Worm (Caenorhabditis elegans) whole organism, L4 larva: Measurements from ENCODE around the gene F13B12.6.
A peak's percentile ranks its signal among the peaks of the same experiment; 100 is the strongest.

Experiments
- F10B5.3 ChIP-seq: sonication (generic microtip); optimal IDR thresholded peaks from 2 replicates; lab custom pipeline; 2016; ENCODE audit warnings: mild to moderate bottlenecking, missing genetic modification characterization, missing compliant biosample characterization
- F26F4.8 ChIP-seq: fragments of 200-800 bp; sonication (Bioruptor generic); conservative IDR thresholded peaks from 2 replicates; pipeline ENCODE4 v1.3.6; 2022; ENCODE audit warnings: missing genetic modification characterization, missing compliant biosample characterization
- F37D6.2 ChIP-seq: sonication (generic microtip); optimal IDR thresholded peaks from 2 replicates; lab custom pipeline; 2016; ENCODE audit warnings: mild to moderate bottlenecking, missing genetic modification characterization, missing compliant biosample characterization
- F44E2.7 ChIP-seq: fragments of 200-800 bp; sonication (Bioruptor generic); IDR thresholded peaks from 2 replicates; pipeline ENCODE4 v2.1.2; 2022; ENCODE audit warnings: missing genetic modification characterization, missing compliant biosample characterization
- F49E8.2 ChIP-seq: sonication (generic microtip); optimal IDR thresholded peaks from 2 replicates; lab custom pipeline; 2016; ENCODE audit warnings: missing compliant biosample characterization, mild to moderate bottlenecking, missing genetic modification characterization, borderline replicate concordance
- T20F7.1 ChIP-seq: fragments of 200-800 bp; sonication (Bioruptor generic); optimal IDR thresholded peaks from 2 replicates; lab custom pipeline; 2018; ENCODE audit warnings: mild to moderate bottlenecking, missing genetic modification characterization, missing compliant biosample characterization
- T26A8.4 ChIP-seq: fragments of 200-800 bp; sonication (Bioruptor generic); IDR thresholded peaks from 2 replicates; pipeline ENCODE4 v1.3.6; 2022; ENCODE audit warnings: missing genetic modification characterization, missing compliant biosample characterization
- Y105C5A.15 ChIP-seq: fragments of 200-800 bp; sonication (Bioruptor generic); IDR thresholded peaks from 2 replicates; pipeline ENCODE4 v1.3.6; 2022; ENCODE audit warnings: missing genetic modification characterization, missing compliant biosample characterization
- Y75B8A.6 ChIP-seq: fragments of 200-800 bp; sonication (Bioruptor generic); IDR thresholded peaks from 2 replicates; pipeline ENCODE4 v1.3.6; 2022; ENCODE audit warnings: missing genetic modification reagents, missing genetic modification characterization, missing compliant biosample characterization
- ZK546.5 ChIP-seq, 2 experiments: sonication (generic microtip); optimal IDR thresholded peaks; 2 replicates each; lab custom pipeline; 2017; ENCODE audit warnings: missing biosample characterization in 2 of 2, missing genetic modification characterization in 2 of 2
- arid-1 ChIP-seq: fragments of 200-800 bp; sonication (Bioruptor generic); conservative IDR thresholded peaks from 2 replicates; pipeline ENCODE4 v1.3.6; 2022; ENCODE audit warnings: missing genetic modification reagents, missing genetic modification characterization, missing compliant biosample characterization
- attf-4 ChIP-seq: sonication (generic microtip); optimal IDR thresholded peaks from 3 replicates; lab custom pipeline; 2017; ENCODE audit warnings: missing biosample characterization, missing genetic modification characterization
- ceh-20 ChIP-seq: fragments of 200-800 bp; sonication (Bioruptor generic); IDR thresholded peaks from 2 replicates; pipeline ENCODE4 v1.3.6; 2022; ENCODE audit warnings: missing genetic modification reagents, missing genetic modification characterization, missing compliant biosample characterization
- ceh-32 ChIP-seq: sonication (generic microtip); optimal IDR thresholded peaks from 2 replicates; lab custom pipeline; 2016; ENCODE audit warnings: mild to moderate bottlenecking, missing genetic modification characterization, missing compliant biosample characterization; ENCODE audit not compliant: poor library complexity
- ceh-44 ChIP-seq: fragments of 200-800 bp; sonication (Bioruptor generic); IDR thresholded peaks from 2 replicates; pipeline ENCODE4 v1.3.6; 2022; ENCODE audit warnings: missing genetic modification reagents, missing genetic modification characterization, missing compliant biosample characterization
- ctbp-1 ChIP-seq: fragments of 200-800 bp; sonication (Bioruptor generic); IDR thresholded peaks from 2 replicates; pipeline ENCODE4 v1.3.6; 2022; ENCODE audit warnings: missing genetic modification reagents, missing genetic modification characterization, missing compliant biosample characterization
- daf-8 ChIP-seq: fragments of 200-800 bp; sonication (Bioruptor generic); IDR thresholded peaks from 2 replicates; pipeline ENCODE4 v1.3.6; 2022; ENCODE audit warnings: missing genetic modification characterization, missing compliant biosample characterization
- dmd-8 ChIP-seq: fragments of 200-800 bp; sonication (Bioruptor generic); IDR thresholded peaks from 2 replicates; pipeline ENCODE4 v1.3.6; 2022; ENCODE audit warnings: missing genetic modification characterization, missing compliant biosample characterization
- dmd-9 ChIP-seq: fragments of 200-800 bp; sonication (Bioruptor generic); IDR thresholded peaks from 2 replicates; pipeline ENCODE4 v1.3.6; 2022; ENCODE audit warnings: missing genetic modification reagents, missing genetic modification characterization, missing compliant biosample characterization
- dpl-1 ChIP-seq: fragments of 150-350 bp; optimal IDR thresholded peaks from 2 replicates; lab custom pipeline; 2014; ENCODE audit warnings: missing biosample characterization, missing genetic modification reagents, missing genetic modification characterization
- dve-1 ChIP-seq: sonication (generic microtip); optimal IDR thresholded peaks from 2 replicates; lab custom pipeline; 2017; ENCODE audit warnings: antibody characterized with exemption, mild to moderate bottlenecking, missing genetic modification characterization, missing compliant biosample characterization; ENCODE audit not compliant: insufficient read depth
- egl-43 ChIP-seq: fragments of 200-800 bp; sonication (Bioruptor generic); IDR thresholded peaks from 2 replicates; pipeline ENCODE4 v1.3.6; 2022; ENCODE audit warnings: missing genetic modification reagents, missing genetic modification characterization, missing compliant biosample characterization
- fkh-10 ChIP-seq: fragments of 150-350 bp; optimal IDR thresholded peaks from 2 replicates; lab custom pipeline; 2014; ENCODE audit warnings: missing biosample characterization, missing genetic modification reagents, missing genetic modification characterization
- fos-1 ChIP-seq: fragments of 150-350 bp; optimal IDR thresholded peaks from 2 replicates; lab custom pipeline; 2014; ENCODE audit warnings: missing biosample characterization, missing genetic modification characterization
- gei-8 ChIP-seq: fragments of 200-800 bp; sonication (Bioruptor generic); optimal IDR thresholded peaks from 2 replicates; lab custom pipeline; 2018; ENCODE audit warnings: mild to moderate bottlenecking, missing genetic modification characterization, missing compliant biosample characterization
- hmg-1.1 ChIP-seq: fragments of 200-800 bp; sonication (Bioruptor generic); IDR thresholded peaks from 2 replicates; pipeline ENCODE4 v1.3.6; 2022; ENCODE audit warnings: missing genetic modification reagents, missing genetic modification characterization, missing compliant biosample characterization
- jun-1 ChIP-seq: fragments of 150-350 bp; optimal IDR thresholded peaks from 2 replicates; lab custom pipeline; 2014; ENCODE audit warnings: missing biosample characterization, missing genetic modification reagents, missing genetic modification characterization
- lin-13 ChIP-seq: fragments of 150-350 bp; optimal IDR thresholded peaks from 2 replicates; lab custom pipeline; 2014; ENCODE audit warnings: missing biosample characterization, missing genetic modification reagents, missing genetic modification characterization
- lin-15B ChIP-seq: fragments of 150-350 bp; sonication (generic microtip); optimal IDR thresholded peaks from 3 replicates; lab custom pipeline; 2014; ENCODE audit warnings: missing biosample characterization, missing genetic modification characterization
- lin-39 ChIP-seq: fragments of 150-350 bp; optimal IDR thresholded peaks from 2 replicates; lab custom pipeline; 2014; ENCODE audit warnings: missing biosample characterization, missing genetic modification reagents, missing genetic modification characterization
- madf-5 ChIP-seq, 2 experiments: fragments of 200-800 bp; sonication (Bioruptor generic); IDR thresholded peaks; 2 replicates each; pipeline ENCODE4 v1.3.6; 2022; ENCODE audit warnings: missing compliant biosample characterization in 2 of 2, missing genetic modification characterization in 2 of 2
- mdt-29 ChIP-seq: fragments of 200-800 bp; sonication (Bioruptor generic); IDR thresholded peaks from 2 replicates; pipeline ENCODE4 v1.3.6; 2022; ENCODE audit warnings: missing genetic modification reagents, missing genetic modification characterization, missing compliant biosample characterization
- mes-2 ChIP-seq: sonication (generic microtip); optimal IDR thresholded peaks from 2 replicates; lab custom pipeline; 2016; ENCODE audit warnings: missing genotype, mild to moderate bottlenecking, missing genetic modification characterization, missing compliant biosample characterization; ENCODE audit not compliant: poor library complexity, severe bottlenecking
- nhr-11 ChIP-seq: fragments of 150-350 bp; optimal IDR thresholded peaks from 2 replicates; lab custom pipeline; 2014; ENCODE audit warnings: missing biosample characterization, missing genetic modification characterization
- nhr-111 ChIP-seq: fragments of 200-800 bp; sonication (Bioruptor generic); optimal IDR thresholded peaks from 2 replicates; lab custom pipeline; 2018; ENCODE audit warnings: mild to moderate bottlenecking, missing genetic modification characterization, missing compliant biosample characterization
- nhr-41 ChIP-seq: fragments of 200-800 bp; sonication (Bioruptor generic); IDR thresholded peaks from 2 replicates; pipeline ENCODE4 v1.3.6; 2022; ENCODE audit warnings: missing genetic modification reagents, missing genetic modification characterization, missing compliant biosample characterization
- nhr-48 ChIP-seq: sonication (generic microtip); optimal IDR thresholded peaks from 2 replicates; lab custom pipeline; 2016; ENCODE audit warnings: mild to moderate bottlenecking, missing genetic modification characterization, missing compliant biosample characterization
- nhr-76 ChIP-seq: fragments of 150-350 bp; optimal IDR thresholded peaks from 2 replicates; lab custom pipeline; 2014; ENCODE audit warnings: missing biosample characterization, missing genetic modification characterization
- nhr-77 ChIP-seq: fragments of 150-350 bp; optimal IDR thresholded peaks from 2 replicates; lab custom pipeline; 2014; ENCODE audit warnings: missing biosample characterization, missing genetic modification characterization
- php-3 ChIP-seq: fragments of 200-800 bp; sonication (Bioruptor generic); IDR thresholded peaks from 2 replicates; pipeline ENCODE4 v1.3.6; 2022; ENCODE audit warnings: missing genetic modification reagents, missing genetic modification characterization, missing compliant biosample characterization
- pqm-1 ChIP-seq: sonication (generic microtip); optimal IDR thresholded peaks from 2 replicates; lab custom pipeline; 2017; ENCODE audit warnings: missing biosample characterization, missing genetic modification characterization
- saeg-2 ChIP-seq: fragments of 200-800 bp; sonication (Bioruptor generic); IDR thresholded peaks from 2 replicates; pipeline ENCODE4 v1.3.6; 2022; ENCODE audit warnings: missing genetic modification reagents, missing genetic modification characterization, missing compliant biosample characterization
- sdz-12 ChIP-seq: fragments of 200-800 bp; sonication (Bioruptor generic); optimal IDR thresholded peaks from 2 replicates; lab custom pipeline; 2018; ENCODE audit warnings: mild to moderate bottlenecking, missing genetic modification characterization, missing compliant biosample characterization
- skn-1 ChIP-seq: fragments of 150-350 bp; optimal IDR thresholded peaks from 2 replicates; lab custom pipeline; 2014; ENCODE audit warnings: missing biosample characterization, missing genetic modification characterization
- snpc-4 ChIP-seq: fragments of 150-350 bp; optimal IDR thresholded peaks from 2 replicates; lab custom pipeline; 2014; ENCODE audit warnings: missing biosample characterization, missing genetic modification characterization
- tag-97 ChIP-seq: fragments of 200-800 bp; sonication (Bioruptor generic); IDR thresholded peaks from 2 replicates; pipeline ENCODE4 v1.3.6; 2022; ENCODE audit warnings: missing genetic modification characterization, missing compliant biosample characterization
- vab-7 ChIP-seq: fragments of 200-800 bp; sonication (Bioruptor generic); IDR thresholded peaks from 2 replicates; pipeline ENCODE4 v1.3.6; 2022; ENCODE audit warnings: missing genetic modification reagents, missing genetic modification characterization, missing compliant biosample characterization
- zag-1 ChIP-seq: fragments of 150-350 bp; optimal IDR thresholded peaks from 2 replicates; lab custom pipeline; 2014; ENCODE audit warnings: missing biosample characterization, missing genetic modification characterization
- zfp-2 ChIP-seq: sonication (generic microtip); optimal IDR thresholded peaks from 2 replicates; lab custom pipeline; 2016; ENCODE audit warnings: mild to moderate bottlenecking, missing genetic modification characterization, missing compliant biosample characterization
- zfp-3 ChIP-seq: fragments of 200-800 bp; sonication (Bioruptor generic); conservative IDR thresholded peaks from 2 replicates; pipeline ENCODE4 v1.3.6; 2022; ENCODE audit warnings: missing genetic modification reagents, missing genetic modification characterization, missing compliant biosample characterization
- zip-2 ChIP-seq: fragments of 150-350 bp; optimal IDR thresholded peaks from 2 replicates; lab custom pipeline; 2014; ENCODE audit warnings: missing biosample characterization, missing genetic modification characterization
- ztf-11 ChIP-seq: fragments of 150-350 bp; optimal IDR thresholded peaks from 2 replicates; lab custom pipeline; 2014; ENCODE audit warnings: missing biosample characterization, missing genetic modification characterization
- ztf-7 ChIP-seq: fragments of 150-350 bp; optimal IDR thresholded peaks from 2 replicates; lab custom pipeline; 2014; ENCODE audit warnings: missing biosample characterization, missing genetic modification characterization

The F13B12.6 gene

ce11 chrIV:10380626-10381025, 37.1 kb downstream of the F13B12.6 start (continued):
- TF ChIP-seq ZK546.5 (tag; optimal IDR thresholded peaks at IDR 0.05; lab: Kevin White, UChicago) (no peak), hmg-1.1 (GFP tag; lab: Robert Waterston, UW) (peak; percentile 52; the same call in 1 of the 2 replicates), zfp-2 (tag; lab: Kevin White, UChicago) (no peak), lin-13 (GFP tag; lab: Kevin White, UChicago) (peak; percentile 42), attf-4 (tag; lab: Kevin White, UChicago) (no peak), F49E8.2 (no peak), nhr-77 (tag; lab: Kevin White, UChicago) (no peak), zip-2 (tag; lab: Kevin White, UChicago) (no peak), ceh-20 (GFP tag; lab: Robert Waterston, UW) (peak; percentile 62; the same call in 1 of the 2 replicates), fkh-10 (no peak), Y75B8A.6 (GFP tag; lab: Robert Waterston, UW) (no peak), jun-1 (tag; lab: Kevin White, UChicago) (no peak), F44E2.7 (GFP tag; lab: Robert Waterston, UW) (no peak), nhr-48 (peak; percentile 64), madf-5 (GFP tag; IDR thresholded peaks at IDR 0.05; lab: Robert Waterston, UW) (no peak), nhr-111 (GFP tag; lab: Kevin White, UChicago) (no peak), nhr-76 (tag; lab: Kevin White, UChicago) (no peak), lin-39 (no peak), saeg-2 (GFP tag; lab: Robert Waterston, UW) (0 out of 2 replicates have a peak, but pooled peaks have one; percentile 11), dmd-8 (no peak), fos-1 (tag; lab: Kevin White, UChicago) (no peak), F26F4.8 (GFP tag; lab: Robert Waterston, UW) (0 out of 2 replicates have a peak, but pooled peaks have one; percentile 4), daf-8 (GFP tag; lab: Robert Waterston, UW) (no peak), php-3 (GFP tag; lab: Robert Waterston, UW) (no peak), pqm-1 (tag; lab: Kevin White, UChicago) (no peak), dpl-1 (GFP tag; lab: Kevin White, UChicago) (peak; percentile 51), ceh-44 (GFP tag; lab: Robert Waterston, UW) (no peak), ceh-32 (tag; lab: Kevin White, UChicago) (no peak), mdt-29 (GFP tag; lab: Robert Waterston, UW) (no peak), lin-15B (tag; lab: Kevin White, UChicago) (no peak), nhr-41 (GFP tag; lab: Robert Waterston, UW) (no peak), zag-1 (no peak), dve-1 (tag; lab: Kevin White, UChicago) (peak; percentile 67), tag-97 (no peak), dmd-9 (GFP tag; lab: Robert Waterston, UW) (no peak), F10B5.3 (no peak), T20F7.1 (GFP tag; lab: Kevin White, UChicago) (no peak), nhr-11 (tag; lab: Kevin White, UChicago) (peak; percentile 16), T26A8.4 (GFP tag; lab: Robert Waterston, UW) (0 out of 2 replicates have a peak, but pooled peaks have one; percentile 21), skn-1 (tag; lab: Kevin White, UChicago) (no peak), ztf-11 (tag; lab: Kevin White, UChicago) (no peak), ztf-7 (tag; lab: Kevin White, UChicago) (peak; percentile 15), F37D6.2 (peak; percentile 29), ctbp-1 (peak; percentile 66; the same call in 1 of the 2 replicates), mes-2 (tag; lab: Kevin White, UChicago) (peak; percentile 21), sdz-12 (no peak), vab-7 (GFP tag; lab: Robert Waterston, UW) (no peak), Y105C5A.15 (GFP tag; lab: Robert Waterston, UW) (no peak), zfp-3 (GFP tag; lab: Robert Waterston, UW) (no peak), arid-1 (no peak), snpc-4 (tag; lab: Kevin White, UChicago) (no peak), gei-8 (no peak), egl-43 (peak; percentile 48; the same call in 1 of the 2 replicates)
